Worm (Caenorhabditis elegans) whole organism, L1 larva: ENCODE data around the gene nhr-118.

ENCODE experiments used
- aha-1 ChIP-seq: fragments of 150-350 bp; optimal IDR thresholded peaks from 2 replicates; lab custom pipeline; 2014; ENCODE audit warnings: missing biosample characterization, missing genetic modification characterization
- aly-2 ChIP-seq: fragments of 150-350 bp; optimal IDR thresholded peaks from 2 replicates; lab custom pipeline; 2014; ENCODE audit warnings: missing biosample characterization, missing genetic modification characterization
- ama-1 ChIP-seq: fragments of 150-350 bp; optimal IDR thresholded peaks from 2 replicates; lab custom pipeline; 2014
- ceh-8 ChIP-seq: fragments of 200-800 bp; sonication (Bioruptor generic); optimal IDR thresholded peaks from 2 replicates; lab custom pipeline; 2018; ENCODE audit warnings: mild to moderate bottlenecking, missing genetic modification characterization, moderate library complexity, missing compliant biosample characterization
- ceh-90 ChIP-seq: sonication (generic microtip); optimal IDR thresholded peaks from 2 replicates; lab custom pipeline; 2016; ENCODE audit warnings: missing genetic modification characterization, missing compliant biosample characterization
- ces-1 ChIP-seq: fragments of 150-350 bp; optimal IDR thresholded peaks from 2 replicates; lab custom pipeline; 2014; ENCODE audit warnings: missing biosample characterization, missing genetic modification reagents, missing genetic modification characterization
- dpl-1 ChIP-seq, 3 experiments: fragments of 150-350 bp in 2 of 3; sonication (generic microtip) in 1 of 3; optimal IDR thresholded peaks; 2 replicates each; lab custom pipeline; 2014 to 2017; ENCODE audit warnings: missing biosample characterization in 3 of 3, missing genetic modification characterization in 3 of 3, missing genetic modification reagents in 3 of 3
- dsc-1 ChIP-seq: sonication (generic microtip); optimal IDR thresholded peaks from 2 replicates; lab custom pipeline; 2016; ENCODE audit warnings: mild to moderate bottlenecking, missing genetic modification characterization, missing compliant biosample characterization
- efl-1 ChIP-seq, 4 experiments: fragments of 150-350 bp; optimal IDR thresholded peaks in 3 of 4; peaks in 1 of 4; 1 replicate in 1 of 4; 2 replicates in 3 of 4; lab custom pipeline; 2014; ENCODE audit warnings: missing biosample characterization in 2 of 4, missing genetic modification characterization in 2 of 4, missing genetic modification reagents in 2 of 4
- egl-13 ChIP-seq: sonication (generic microtip); optimal IDR thresholded peaks from 2 replicates; lab custom pipeline; 2016; ENCODE audit warnings: missing genotype, missing genetic modification reagents, missing genetic modification characterization, missing compliant biosample characterization
- elt-2 ChIP-seq: sonication (generic microtip); optimal IDR thresholded peaks from 2 replicates; lab custom pipeline; 2016; ENCODE audit warnings: missing genetic modification characterization, mild to moderate bottlenecking, inconsistent platforms, missing compliant biosample characterization, missing genetic modification reagents
- elt-3 ChIP-seq, 6 experiments: fragments of 150-350 bp in 1 of 6; sonication (generic microtip); optimal IDR thresholded peaks; 2 replicates each; lab custom pipeline; 2017 to 2018; ENCODE audit warnings: missing biosample characterization in 6 of 6, missing genetic modification characterization in 6 of 6, inconsistent platforms in 1 of 6
- fkh-4 ChIP-seq: sonication (generic microtip); optimal IDR thresholded peaks from 2 replicates; lab custom pipeline; 2016; ENCODE audit warnings: missing compliant biosample characterization, missing genetic modification characterization, borderline replicate concordance
- fkh-8 ChIP-seq: sonication (generic microtip); optimal IDR thresholded peaks from 2 replicates; lab custom pipeline; 2016; ENCODE audit warnings: mild to moderate bottlenecking, missing genetic modification characterization, missing compliant biosample characterization
- grh-1 ChIP-seq: fragments of 200-800 bp; sonication (Bioruptor generic); IDR thresholded peaks from 2 replicates; pipeline ENCODE4 v1.3.6; 2022; ENCODE audit warnings: missing genetic modification reagents, missing genetic modification characterization, missing compliant biosample characterization
- hlh-17 ChIP-seq: fragments of 200-800 bp; sonication (Bioruptor generic); optimal IDR thresholded peaks from 2 replicates; lab custom pipeline; 2018; ENCODE audit warnings: missing genetic modification characterization, mild to moderate bottlenecking, missing compliant biosample characterization, moderate library complexity, borderline replicate concordance
- hlh-4 ChIP-seq: sonication (generic microtip); optimal IDR thresholded peaks from 2 replicates; lab custom pipeline; 2016; ENCODE audit warnings: mild to moderate bottlenecking, missing genetic modification characterization, missing compliant biosample characterization
- hpl-2 ChIP-seq: fragments of 150-350 bp; optimal IDR thresholded peaks from 2 replicates; lab custom pipeline; 2014; ENCODE audit warnings: missing biosample characterization, missing genetic modification reagents, missing genetic modification characterization
- isw-1 ChIP-seq: fragments of 200-800 bp; sonication (Bioruptor generic); IDR thresholded peaks from 2 replicates; pipeline ENCODE4 v1.3.6; 2022; ENCODE audit warnings: missing genetic modification characterization, missing compliant biosample characterization
- jun-1 ChIP-seq: fragments of 150-350 bp; optimal IDR thresholded peaks from 2 replicates; lab custom pipeline; 2014; ENCODE audit warnings: missing biosample characterization, missing genetic modification reagents, missing genetic modification characterization
- lin-14 ChIP-seq: fragments of 200-800 bp; sonication (Bioruptor generic); optimal IDR thresholded peaks from 2 replicates; lab custom pipeline; 2018; ENCODE audit warnings: mild to moderate bottlenecking, missing genetic modification characterization, moderate library complexity, missing compliant biosample characterization
- lin-39 ChIP-seq: fragments of 150-350 bp; optimal IDR thresholded peaks from 2 replicates; lab custom pipeline; 2014; ENCODE audit warnings: missing biosample characterization, missing genetic modification reagents, missing genetic modification characterization
- lir-3 ChIP-seq: sonication (generic microtip); optimal IDR thresholded peaks from 2 replicates; lab custom pipeline; 2016; ENCODE audit warnings: mild to moderate bottlenecking, missing genetic modification characterization, moderate library complexity, missing compliant biosample characterization; ENCODE audit not compliant: poor library complexity
- lsy-2 ChIP-seq, 2 experiments: fragments of 150-350 bp; optimal IDR thresholded peaks; 2 replicates each; lab custom pipeline; 2014; ENCODE audit warnings: missing biosample characterization in 2 of 2, missing genetic modification characterization in 2 of 2
- mef-2 ChIP-seq: fragments of 150-350 bp; optimal IDR thresholded peaks from 2 replicates; lab custom pipeline; 2014; ENCODE audit warnings: missing biosample characterization, missing genetic modification characterization
- nhr-11 ChIP-seq: fragments of 150-350 bp; optimal IDR thresholded peaks from 2 replicates; lab custom pipeline; 2014; ENCODE audit warnings: missing biosample characterization, missing genetic modification characterization
- nhr-12 ChIP-seq: sonication (generic microtip); optimal IDR thresholded peaks from 2 replicates; lab custom pipeline; 2017; ENCODE audit warnings: missing biosample characterization, missing genetic modification characterization
- nhr-28 ChIP-seq: fragments of 150-350 bp; optimal IDR thresholded peaks from 2 replicates; lab custom pipeline; 2014; ENCODE audit warnings: missing biosample characterization, missing genetic modification characterization
- nhr-47 ChIP-seq: sonication (generic microtip); optimal IDR thresholded peaks from 2 replicates; lab custom pipeline; 2016; ENCODE audit warnings: mild to moderate bottlenecking, missing genetic modification characterization, moderate library complexity, missing compliant biosample characterization
- nhr-77 ChIP-seq: fragments of 150-350 bp; optimal IDR thresholded peaks from 2 replicates; lab custom pipeline; 2014; ENCODE audit warnings: missing biosample characterization, missing genetic modification characterization
- snpc-4 ChIP-seq: fragments of 150-350 bp; optimal IDR thresholded peaks from 2 replicates; lab custom pipeline; 2014; ENCODE audit warnings: missing biosample characterization, missing genetic modification characterization
- sup-37 ChIP-seq: fragments of 200-800 bp; sonication (Bioruptor generic); optimal IDR thresholded peaks from 2 replicates; lab custom pipeline; 2018; ENCODE audit warnings: mild to moderate bottlenecking, missing genetic modification characterization, missing compliant biosample characterization
- swsn-7 ChIP-seq: sonication (generic microtip); optimal IDR thresholded peaks from 2 replicates; lab custom pipeline; 2016; ENCODE audit warnings: missing genetic modification characterization, missing compliant biosample characterization
- unc-130 ChIP-seq: fragments of 150-350 bp; optimal IDR thresholded peaks from 2 replicates; lab custom pipeline; 2017; ENCODE audit warnings: missing biosample characterization, missing genetic modification characterization, inconsistent platforms
- unc-62 ChIP-seq: fragments of 150-350 bp; optimal IDR thresholded peaks from 2 replicates; lab custom pipeline; 2014; ENCODE audit warnings: missing biosample characterization, missing genetic modification reagents, missing genetic modification characterization
- vab-15 ChIP-seq: sonication (generic microtip); optimal IDR thresholded peaks from 2 replicates; lab custom pipeline; 2017; ENCODE audit warnings: missing genotype, mild to moderate bottlenecking, missing genetic modification characterization, missing compliant biosample characterization
- ztf-11 ChIP-seq, 2 experiments: sonication (generic microtip); optimal IDR thresholded peaks; 2 replicates each; lab custom pipeline; 2016 to 2017; ENCODE audit warnings: missing genetic modification characterization in 2 of 2, missing biosample characterization in 1 of 2, missing compliant biosample characterization in 1 of 2

Gene nhr-118

DNA sequence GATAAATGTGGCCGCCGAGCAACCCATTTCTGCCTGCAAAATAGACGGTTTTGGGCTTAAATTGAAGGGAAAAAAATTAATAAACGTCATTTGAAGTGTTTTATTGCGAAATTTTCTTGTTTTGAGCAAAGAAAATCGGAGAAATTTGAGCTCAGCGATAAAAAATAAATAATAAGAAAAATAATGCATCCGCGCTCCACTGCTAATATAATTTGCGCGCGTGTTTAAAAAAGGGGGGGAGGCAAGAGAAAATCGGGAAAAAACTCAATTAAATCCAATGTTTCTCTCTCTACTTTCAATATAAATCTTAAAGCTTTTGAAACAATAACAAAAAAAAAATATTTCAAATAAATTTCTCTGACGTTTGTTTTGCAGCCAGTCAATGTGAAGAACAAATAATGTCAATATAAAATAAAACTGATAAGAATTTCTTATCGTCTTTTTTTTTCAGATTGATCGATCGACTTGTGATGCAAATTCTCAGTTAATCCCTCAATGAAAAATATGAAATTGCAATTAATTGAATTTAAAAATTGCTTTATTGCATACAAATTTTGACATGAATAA is 43.0 kb downstream of the nhr-118 start, which contains the start of gene rft-2 (continued):
- peak; percentile 16 for TF ChIP-seq jun-1 (tag; lab: Kevin White, UChicago)
- no peak for TF ChIP-seq ztf-11 (tag; optimal IDR thresholded peaks at IDR 0.05; lab: Kevin White, UChicago)
- peak; percentile 67 for TF ChIP-seq dsc-1 (tag; lab: Kevin White, UChicago)
- no peak for TF ChIP-seq nhr-28 (tag; lab: Kevin White, UChicago)
- no peak for TF ChIP-seq aly-2 (tag; lab: Kevin White, UChicago)
- TF ChIP-seq ama-1 (lab: Kevin White, UChicago): no peak
- TF ChIP-seq elt-3 (tag; optimal IDR thresholded peaks at IDR 0.05; lab: Kevin White, UChicago): peak in 1 of 6 experiments; percentile 11
- peak; percentile 14 for TF ChIP-seq nhr-11 (tag; lab: Kevin White, UChicago)
- TF ChIP-seq nhr-12 (tag; lab: Kevin White, UChicago): no peak
- TF ChIP-seq fkh-4 (tag; lab: Kevin White, UChicago): no peak
- no peak for TF ChIP-seq sup-37 (GFP tag; lab: Kevin White, UChicago)
- TF ChIP-seq lsy-2 (tag; optimal IDR thresholded peaks at IDR 0.05; lab: Kevin White, UChicago): peak; percentile 71 to 80
- TF ChIP-seq grh-1 (GFP tag; lab: Robert Waterston, UW): 0 out of 2 replicates have a peak, but pooled peaks have one; percentile 18
- peak; percentile 81 for TF ChIP-seq nhr-47 (tag; lab: Kevin White, UChicago)
- no peak for TF ChIP-seq ces-1 (GFP tag; lab: Kevin White, UChicago)
- TF ChIP-seq hlh-4 (tag; lab: Kevin White, UChicago): no peak
- TF ChIP-seq snpc-4 (tag; lab: Kevin White, UChicago): peak; percentile 44
- TF ChIP-seq hlh-17 (GFP tag; lab: Kevin White, UChicago): no peak
- peak; percentile 60 for TF ChIP-seq swsn-7 (tag; lab: Kevin White, UChicago)
- peak; percentile 24 for TF ChIP-seq egl-13 (tag; lab: Kevin White, UChicago)
- TF ChIP-seq mef-2 (tag; lab: Kevin White, UChicago): no peak
- TF ChIP-seq dpl-1 (GFP tag; optimal IDR thresholded peaks at IDR 0.05; lab: Kevin White, UChicago): peak; percentile 93 to 96 (median 95)
- no peak for TF ChIP-seq aha-1 (tag; lab: Kevin White, UChicago)
- peak; percentile 45 for TF ChIP-seq isw-1 (GFP tag; lab: Robert Waterston, UW)
- no peak for TF ChIP-seq unc-130 (tag; lab: Kevin White, UChicago)
- no peak for TF ChIP-seq lin-39 (tag; lab: Kevin White, UChicago)
- TF ChIP-seq ceh-90 (tag; lab: Kevin White, UChicago): no peak
- peak; percentile 56 for TF ChIP-seq elt-2 (tag; lab: Kevin White, UChicago)
- peak; percentile 29 for TF ChIP-seq vab-15 (tag; lab: Kevin White, UChicago)
- no peak for TF ChIP-seq unc-62 (GFP tag; lab: Kevin White, UChicago)
- peak; percentile 92 to 96 for TF ChIP-seq efl-1 (optimal IDR thresholded peaks at IDR 0.05; lab: Kevin White, UChicago)
- TF ChIP-seq efl-1 (GFP tag; optimal IDR thresholded peaks at IDR 0.05 in 1 of 2; lab: Kevin White, UChicago): peak; percentile 96 to 99
- TF ChIP-seq lir-3: no peak
- TF ChIP-seq ceh-8 (GFP tag; lab: Kevin White, UChicago): no peak
- TF ChIP-seq fkh-8 (tag; lab: Kevin White, UChicago): peak; percentile 53
- TF ChIP-seq nhr-77 (tag; lab: Kevin White, UChicago): peak; percentile 35

- TF ChIP-seq hpl-2: no peak
- no peak for TF ChIP-seq lin-39 (tag; lab: Kevin White, UChicago)
- TF ChIP-seq lin-14 (GFP tag; lab: Kevin White, UChicago): peak; percentile 16
- no peak for TF ChIP-seq nhr-77 (tag; lab: Kevin White, UChicago)
Measured at ce11 chrV:4454634-4455033, 47.0 kb downstream of the nhr-118 start, which contains the start of gene gnrr-5. gnrr-5 (minus strand) TSS chrV:4454734.
